Worm (Caenorhabditis elegans) whole organism, L1 larva: Measurements from ENCODE around the gene madf-8.

Experiments
- C04F5.9 ChIP-seq: sonication (generic microtip); optimal IDR thresholded peaks from 2 replicates; lab custom pipeline; 2016; ENCODE audit warnings: missing genetic modification characterization, missing compliant biosample characterization
- F16B12.6 ChIP-seq: fragments of 150-350 bp; optimal IDR thresholded peaks from 2 replicates; lab custom pipeline; 2014; ENCODE audit warnings: missing biosample characterization, missing genetic modification characterization
- Y116A8C.19 ChIP-seq: sonication (generic microtip); optimal IDR thresholded peaks from 2 replicates; lab custom pipeline; 2016; ENCODE audit warnings: missing compliant biosample characterization, missing genetic modification characterization, borderline replicate concordance
- blmp-1 ChIP-seq: fragments of 150-350 bp; optimal IDR thresholded peaks from 2 replicates; lab custom pipeline; 2014; ENCODE audit warnings: missing biosample characterization, missing genetic modification characterization
- ceh-63 ChIP-seq: fragments of 200-800 bp; sonication (Bioruptor generic); optimal IDR thresholded peaks from 2 replicates; lab custom pipeline; 2018; ENCODE audit warnings: mild to moderate bottlenecking, missing genetic modification characterization, missing compliant biosample characterization
- ceh-88 ChIP-seq: fragments of 200-800 bp; sonication (Bioruptor generic); IDR thresholded peaks from 2 replicates; pipeline ENCODE4 v1.3.6; 2022; ENCODE audit warnings: missing genetic modification characterization, missing compliant biosample characterization
- ceh-90 ChIP-seq: sonication (generic microtip); optimal IDR thresholded peaks from 2 replicates; lab custom pipeline; 2016; ENCODE audit warnings: missing genetic modification characterization, missing compliant biosample characterization
- dpl-1 ChIP-seq, 3 experiments: fragments of 150-350 bp in 2 of 3; sonication (generic microtip) in 1 of 3; optimal IDR thresholded peaks; 2 replicates each; lab custom pipeline; 2014 to 2017; ENCODE audit warnings: missing biosample characterization in 3 of 3, missing genetic modification characterization in 3 of 3, missing genetic modification reagents in 3 of 3
- dsc-1 ChIP-seq: sonication (generic microtip); optimal IDR thresholded peaks from 2 replicates; lab custom pipeline; 2016; ENCODE audit warnings: mild to moderate bottlenecking, missing genetic modification characterization, missing compliant biosample characterization
- efl-1 ChIP-seq, 4 experiments: fragments of 150-350 bp; optimal IDR thresholded peaks in 3 of 4; peaks in 1 of 4; 1 replicate in 1 of 4; 2 replicates in 3 of 4; lab custom pipeline; 2014; ENCODE audit warnings: missing biosample characterization in 2 of 4, missing genetic modification characterization in 2 of 4, missing genetic modification reagents in 2 of 4
- egl-13 ChIP-seq: sonication (generic microtip); optimal IDR thresholded peaks from 2 replicates; lab custom pipeline; 2016; ENCODE audit warnings: missing genotype, missing genetic modification reagents, missing genetic modification characterization, missing compliant biosample characterization
- elt-3 ChIP-seq, 6 experiments: fragments of 150-350 bp in 1 of 6; sonication (generic microtip); optimal IDR thresholded peaks; 2 replicates each; lab custom pipeline; 2017 to 2018; ENCODE audit warnings: missing biosample characterization in 6 of 6, missing genetic modification characterization in 6 of 6, inconsistent platforms in 1 of 6
- ets-5 ChIP-seq: fragments of 200-800 bp; sonication (Bioruptor generic); IDR thresholded peaks from 2 replicates; pipeline ENCODE4 v1.3.6; 2022; ENCODE audit warnings: missing genetic modification characterization, missing compliant biosample characterization
- fos-1 ChIP-seq: fragments of 150-350 bp; optimal IDR thresholded peaks from 2 replicates; lab custom pipeline; 2014; ENCODE audit warnings: missing biosample characterization, missing genetic modification characterization
- hlh-4 ChIP-seq: sonication (generic microtip); optimal IDR thresholded peaks from 2 replicates; lab custom pipeline; 2016; ENCODE audit warnings: mild to moderate bottlenecking, missing genetic modification characterization, missing compliant biosample characterization
- isw-1 ChIP-seq: fragments of 200-800 bp; sonication (Bioruptor generic); IDR thresholded peaks from 2 replicates; pipeline ENCODE4 v1.3.6; 2022; ENCODE audit warnings: missing genetic modification characterization, missing compliant biosample characterization
- lin-13 ChIP-seq: fragments of 150-350 bp; optimal IDR thresholded peaks from 2 replicates; lab custom pipeline; 2014; ENCODE audit warnings: missing biosample characterization, missing genetic modification reagents, missing genetic modification characterization
- lin-14 ChIP-seq: fragments of 200-800 bp; sonication (Bioruptor generic); optimal IDR thresholded peaks from 2 replicates; lab custom pipeline; 2018; ENCODE audit warnings: mild to moderate bottlenecking, missing genetic modification characterization, moderate library complexity, missing compliant biosample characterization
- lin-39 ChIP-seq: fragments of 150-350 bp; optimal IDR thresholded peaks from 2 replicates; lab custom pipeline; 2014; ENCODE audit warnings: missing biosample characterization, missing genetic modification reagents, missing genetic modification characterization
- lir-3 ChIP-seq: sonication (generic microtip); optimal IDR thresholded peaks from 2 replicates; lab custom pipeline; 2016; ENCODE audit warnings: mild to moderate bottlenecking, missing genetic modification characterization, moderate library complexity, missing compliant biosample characterization; ENCODE audit not compliant: poor library complexity
- mab-9 ChIP-seq: fragments of 200-800 bp; sonication (Bioruptor generic); IDR thresholded peaks from 2 replicates; pipeline ENCODE4 v1.3.6; 2022; ENCODE audit warnings: missing genetic modification reagents, missing genetic modification characterization, missing compliant biosample characterization
- nhr-12 ChIP-seq: sonication (generic microtip); optimal IDR thresholded peaks from 2 replicates; lab custom pipeline; 2017; ENCODE audit warnings: missing biosample characterization, missing genetic modification characterization
- nhr-237 ChIP-seq: fragments of 150-350 bp; optimal IDR thresholded peaks from 2 replicates; lab custom pipeline; 2014; ENCODE audit warnings: missing biosample characterization, missing genetic modification characterization
- nhr-28 ChIP-seq: fragments of 150-350 bp; optimal IDR thresholded peaks from 2 replicates; lab custom pipeline; 2014; ENCODE audit warnings: missing biosample characterization, missing genetic modification characterization
- nhr-47 ChIP-seq: sonication (generic microtip); optimal IDR thresholded peaks from 2 replicates; lab custom pipeline; 2016; ENCODE audit warnings: mild to moderate bottlenecking, missing genetic modification characterization, moderate library complexity, missing compliant biosample characterization
- nhr-71 ChIP-seq: sonication (generic microtip); optimal IDR thresholded peaks from 2 replicates; lab custom pipeline; 2016; ENCODE audit warnings: mild to moderate bottlenecking, missing genetic modification characterization, moderate library complexity, missing compliant biosample characterization
- nhr-76 ChIP-seq: sonication (generic microtip); optimal IDR thresholded peaks from 2 replicates; lab custom pipeline; 2017; ENCODE audit warnings: missing biosample characterization, missing genetic modification characterization
- pag-3 ChIP-seq: sonication (generic microtip); optimal IDR thresholded peaks from 2 replicates; lab custom pipeline; 2017; ENCODE audit warnings: missing genetic modification characterization, mild to moderate bottlenecking, missing compliant biosample characterization, antibody characterized with exemption, borderline replicate concordance; ENCODE audit not compliant: insufficient read depth
- pax-3 ChIP-seq: fragments of 200-800 bp; sonication (Bioruptor generic); optimal IDR thresholded peaks from 2 replicates; lab custom pipeline; 2018; ENCODE audit warnings: mild to moderate bottlenecking, missing genetic modification characterization, moderate library complexity, missing compliant biosample characterization
- rnt-1 ChIP-seq: sonication (generic microtip); optimal IDR thresholded peaks from 2 replicates; lab custom pipeline; 2016; ENCODE audit warnings: mild to moderate bottlenecking, missing genetic modification characterization, moderate library complexity, missing compliant biosample characterization
- snpc-4 ChIP-seq: fragments of 150-350 bp; optimal IDR thresholded peaks from 2 replicates; lab custom pipeline; 2014; ENCODE audit warnings: missing biosample characterization, missing genetic modification characterization
- snu-23 ChIP-seq: sonication (generic microtip); optimal IDR thresholded peaks from 2 replicates; lab custom pipeline; 2016; ENCODE audit warnings: missing genetic modification characterization, missing compliant biosample characterization
- sox-4 ChIP-seq: sonication (generic microtip); optimal IDR thresholded peaks from 2 replicates; lab custom pipeline; 2016; ENCODE audit warnings: missing genetic modification characterization, missing compliant biosample characterization
- sptf-1 ChIP-seq: fragments of 150-350 bp; optimal IDR thresholded peaks from 2 replicates; lab custom pipeline; 2014; ENCODE audit warnings: missing biosample characterization, missing genetic modification characterization
- sup-37 ChIP-seq: fragments of 200-800 bp; sonication (Bioruptor generic); optimal IDR thresholded peaks from 2 replicates; lab custom pipeline; 2018; ENCODE audit warnings: mild to moderate bottlenecking, missing genetic modification characterization, missing compliant biosample characterization
- unc-98 ChIP-seq: fragments of 200-800 bp; sonication (Bioruptor generic); IDR thresholded peaks from 2 replicates; pipeline ENCODE4 v1.3.6; 2022; ENCODE audit warnings: missing genetic modification characterization, missing compliant biosample characterization
- vab-15 ChIP-seq: sonication (generic microtip); optimal IDR thresholded peaks from 2 replicates; lab custom pipeline; 2017; ENCODE audit warnings: missing genotype, mild to moderate bottlenecking, missing genetic modification characterization, missing compliant biosample characterization
- zip-4 ChIP-seq: fragments of 200-800 bp; sonication (Bioruptor generic); optimal IDR thresholded peaks from 2 replicates; lab custom pipeline; 2018; ENCODE audit warnings: mild to moderate bottlenecking, missing genetic modification characterization, moderate library complexity, missing compliant biosample characterization

Gene madf-8

DNA sequence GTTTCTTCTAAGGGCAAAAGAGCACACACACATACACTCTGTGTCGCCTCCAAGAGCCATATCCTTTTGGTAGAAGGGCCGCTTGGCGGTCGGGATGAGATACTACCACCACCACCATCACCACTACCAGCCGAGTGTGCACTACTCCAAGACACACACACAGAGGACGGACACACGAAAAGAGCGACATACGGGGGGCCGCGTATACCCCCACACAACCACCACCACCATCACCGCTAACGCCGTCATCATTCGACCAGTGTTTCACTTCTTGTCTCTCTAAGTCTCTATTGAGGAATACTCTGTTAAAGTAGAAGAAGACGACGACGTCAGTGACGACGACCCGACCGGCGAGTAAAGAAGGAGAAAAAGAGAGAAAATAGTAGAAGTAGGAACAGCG, 30.0 kb downstream of the madf-8 start (continued):
- no peak for TF ChIP-seq ceh-63 (GFP tag; lab: Kevin White, UChicago)
- no peak for TF ChIP-seq mab-9
- TF ChIP-seq ceh-88 (GFP tag; lab: Robert Waterston, UW): no peak
- no peak for TF ChIP-seq nhr-76 (tag; lab: Kevin White, UChicago)
- no peak for TF ChIP-seq dpl-1 (GFP tag; optimal IDR thresholded peaks at IDR 0.05; lab: Kevin White, UChicago)
- peak; percentile 28 for TF ChIP-seq snu-23 (GFP tag; lab: Kevin White, UChicago)
- no peak for TF ChIP-seq fos-1 (tag; lab: Kevin White, UChicago)
- peak; percentile 8 for TF ChIP-seq dsc-1 (tag; lab: Kevin White, UChicago)
- no peak for TF ChIP-seq elt-3 (tag; optimal IDR thresholded peaks at IDR 0.05; lab: Kevin White, UChicago)
- TF ChIP-seq nhr-47 (tag; lab: Kevin White, UChicago): peak; percentile 49
- no peak for TF ChIP-seq pag-3
- no peak for TF ChIP-seq nhr-237 (tag; lab: Kevin White, UChicago)
- no peak for TF ChIP-seq nhr-12 (tag; lab: Kevin White, UChicago)
- TF ChIP-seq vab-15 (tag; lab: Kevin White, UChicago): no peak
- TF ChIP-seq ceh-90 (tag; lab: Kevin White, UChicago): no peak
- TF ChIP-seq egl-13 (tag; lab: Kevin White, UChicago): peak; percentile 67
- TF ChIP-seq rnt-1 (tag; lab: Kevin White, UChicago): peak; percentile 12
- TF ChIP-seq lin-13 (GFP tag; lab: Kevin White, UChicago): no peak
- TF ChIP-seq lir-3 (tag; lab: Kevin White, UChicago): no peak
- peak; percentile 42 for TF ChIP-seq blmp-1
- no peak for TF ChIP-seq zip-4 (GFP tag; lab: Kevin White, UChicago)
- TF ChIP-seq sup-37 (GFP tag; lab: Kevin White, UChicago): no peak
- TF ChIP-seq nhr-28 (tag; lab: Kevin White, UChicago): no peak
- TF ChIP-seq snpc-4 (tag; lab: Kevin White, UChicago): no peak
- no peak for TF ChIP-seq unc-98 (GFP tag; lab: Robert Waterston, UW)
- TF ChIP-seq ets-5 (GFP tag; lab: Robert Waterston, UW): no peak
- no peak for TF ChIP-seq C04F5.9 (tag; lab: Kevin White, UChicago)
- TF ChIP-seq hlh-4 (tag; lab: Kevin White, UChicago): no peak
- peak; percentile 2 for TF ChIP-seq pax-3 (tag; lab: Kevin White, UChicago)
- no peak for TF ChIP-seq Y116A8C.19 (tag; lab: Kevin White, UChicago)

DNA sequence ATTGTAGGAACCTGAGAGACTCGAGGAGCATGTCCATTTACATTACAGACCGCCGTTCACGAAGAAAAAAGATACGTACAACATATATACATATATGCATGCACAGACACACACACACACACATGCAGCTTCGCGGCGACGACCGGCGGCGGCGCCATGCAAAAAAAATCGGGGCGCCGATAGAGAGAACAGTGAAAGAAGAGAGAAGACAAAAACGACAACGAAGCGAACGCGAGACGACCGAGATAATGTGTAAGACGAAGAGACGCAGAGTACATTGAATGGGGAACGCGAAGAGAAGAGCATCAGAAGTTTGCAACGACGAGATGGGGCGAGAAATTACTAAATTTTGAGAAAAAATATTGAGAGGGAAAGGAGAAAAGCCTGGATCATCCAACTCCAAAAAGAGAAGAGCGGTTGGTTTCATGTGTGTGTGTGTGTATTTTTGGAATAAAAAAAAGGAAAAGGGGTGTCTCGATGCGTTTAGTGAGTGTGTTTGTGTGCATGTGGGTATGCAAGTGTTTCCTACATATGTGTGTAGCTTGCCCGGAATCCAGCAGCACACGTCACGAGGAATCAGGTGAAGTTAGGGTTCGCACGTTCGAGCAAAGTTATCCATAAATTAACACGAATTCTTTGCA, 30.9 kb downstream of the madf-8 start:
- peak; percentile 43 for TF ChIP-seq blmp-1
- TF ChIP-seq sox-4 (tag; lab: Kevin White, UChicago): no peak
- peak; percentile 77 for TF ChIP-seq lin-14
- TF ChIP-seq lin-39 (tag; lab: Kevin White, UChicago): no peak
- no peak for TF ChIP-seq dsc-1 (tag; lab: Kevin White, UChicago)
- no peak for TF ChIP-seq ceh-63 (GFP tag; lab: Kevin White, UChicago)

DNA sequence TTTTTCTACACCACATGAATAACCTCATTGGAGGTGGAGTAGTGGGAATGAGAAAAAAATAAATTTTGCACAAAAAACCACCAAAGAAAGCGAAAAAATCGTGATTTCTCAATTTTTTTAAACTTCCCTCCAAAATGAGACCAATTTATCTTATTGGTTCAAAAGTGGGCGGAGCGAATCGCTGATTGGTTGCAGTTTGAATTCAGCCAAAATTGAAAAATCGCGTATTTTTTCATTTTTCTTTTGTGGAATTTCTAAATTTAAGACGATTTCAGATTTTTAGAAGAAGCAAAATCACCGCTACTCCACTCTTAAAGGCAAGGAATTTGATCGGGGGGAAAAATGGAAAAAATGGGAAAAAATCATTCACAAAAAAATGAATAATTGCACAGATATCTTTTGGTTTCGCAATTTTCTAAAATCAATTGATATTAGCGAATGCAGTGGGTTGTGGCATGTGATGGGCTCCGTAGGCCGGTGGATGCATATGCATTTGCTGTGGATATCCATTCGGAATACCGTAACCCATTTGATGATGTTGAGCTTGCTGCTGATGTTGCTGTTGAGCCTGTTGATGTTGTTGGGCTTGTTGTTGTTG, 37.7 kb downstream of the madf-8 start:
- TF ChIP-seq egl-13 (tag; lab: Kevin White, UChicago): no peak
- no peak for TF ChIP-seq isw-1 (GFP tag; lab: Robert Waterston, UW)
- TF ChIP-seq F16B12.6 (tag; lab: Kevin White, UChicago): no peak
- TF ChIP-seq sptf-1 (tag; lab: Kevin White, UChicago): no peak
- no peak for TF ChIP-seq efl-1 (optimal IDR thresholded peaks at IDR 0.05; lab: Kevin White, UChicago)
- TF ChIP-seq efl-1 (GFP tag; optimal IDR thresholded peaks at IDR 0.05 in 1 of 2; lab: Kevin White, UChicago): peak in 1 of 2 experiments; percentile 24
- TF ChIP-seq dpl-1 (GFP tag; optimal IDR thresholded peaks at IDR 0.05; lab: Kevin White, UChicago): peak in 1 of 3 experiments; percentile 4
- TF ChIP-seq nhr-71 (tag; lab: Kevin White, UChicago): no peak
